Fruit fly (Drosophila melanogaster): ENCODE data around the gene kat-60L1.

DNA sequence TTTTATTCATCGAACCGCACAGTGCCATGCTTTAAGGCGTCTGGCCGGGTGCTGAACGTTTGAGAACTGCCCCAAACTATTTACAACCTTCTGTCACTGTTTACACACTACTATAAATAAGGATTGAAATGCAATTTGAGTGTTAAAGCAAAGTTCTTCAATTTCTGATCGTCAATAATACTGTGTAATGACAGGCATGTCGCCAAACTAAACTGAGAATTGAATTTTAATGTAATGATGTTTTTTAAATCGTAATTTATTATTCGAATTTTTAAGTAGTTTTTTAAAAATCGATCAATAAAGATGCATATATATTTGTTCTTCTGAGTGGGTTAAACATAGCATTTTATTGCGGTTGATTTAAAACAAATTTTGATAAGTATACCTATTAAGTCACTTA is 586 bp upstream of the kat-60L1 start, which contains the start of gene CG2082:
- TF ChIP-seq Sin3A (optimal IDR thresholded peaks at IDR 0.05) (no peak), ttk (optimal IDR thresholded peaks at IDR 0.05) (no peak), h (optimal IDR thresholded peaks at IDR 0.05) (no peak), psq (optimal IDR thresholded peaks at IDR 0.05) (no peak), insv (optimal IDR thresholded peaks at IDR 0.05) (no peak)
